Fruit fly (Drosophila melanogaster): Measurements from ENCODE around the gene okr.

The okr gene

DNA sequence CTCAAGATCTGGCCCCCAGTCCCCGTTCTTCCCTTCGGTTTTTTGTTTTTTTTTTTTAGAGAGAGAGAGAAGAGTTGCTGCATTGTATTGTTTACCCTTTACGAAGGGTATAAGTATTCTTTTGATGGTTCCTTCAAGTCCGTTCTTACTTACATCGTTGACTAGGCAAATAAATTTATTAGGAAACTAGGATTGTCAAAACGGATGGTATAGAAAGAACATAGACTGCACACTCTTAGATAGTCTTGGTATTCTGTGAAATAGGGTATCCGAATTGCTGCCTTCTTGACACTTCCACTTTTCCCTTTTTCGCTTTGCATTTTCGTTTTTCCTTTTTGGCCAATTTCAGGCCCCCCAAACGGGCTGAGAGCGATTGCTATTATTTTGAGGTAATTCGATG is 18.9 kb upstream of the okr start (continued):
- peak; percentile 86 for TF ChIP-seq CG3919 (GFP tag; optimal IDR thresholded peaks at IDR 0.05)
- peak; percentile 62 for TF ChIP-seq Blimp-1 (GFP tag; optimal IDR thresholded peaks at IDR 0.05)
- peak; percentile 65 for TF ChIP-seq CG8319 (GFP tag; optimal IDR thresholded peaks at IDR 0.05)
- TF ChIP-seq CG15336 (GFP tag; IDR thresholded peaks at IDR 0.05): peak; percentile 57; the same call in 1 of the 2 replicates
- peak; percentile 77 for TF ChIP-seq OdsH (GFP tag; optimal IDR thresholded peaks at IDR 0.05)
- TF ChIP-seq Gug (GFP tag; IDR thresholded peaks at IDR 0.05): no peak
- peak; percentile 88 for TF ChIP-seq Met (GFP tag; optimal IDR thresholded peaks at IDR 0.05)
- TF ChIP-seq net (GFP tag; optimal IDR thresholded peaks at IDR 0.05): peak; percentile 74
- TF ChIP-seq spab (GFP tag; optimal IDR thresholded peaks at IDR 0.05): peak; percentile 61
- peak; percentile 90 for TF ChIP-seq esn (GFP tag; optimal IDR thresholded peaks at IDR 0.05)
- TF ChIP-seq achi (GFP tag; optimal IDR thresholded peaks at IDR 0.05): peak; percentile 78
- peak; percentile 86 for TF ChIP-seq pdm3 (GFP tag; optimal IDR thresholded peaks at IDR 0.05)
- TF ChIP-seq CG9139 (GFP tag; optimal IDR thresholded peaks at IDR 0.05): peak; percentile 17
- TF ChIP-seq Hr38 (GFP tag; optimal IDR thresholded peaks at IDR 0.05): no peak
- TF ChIP-seq CG6792 (GFP tag; optimal IDR thresholded peaks at IDR 0.05): peak; percentile 82

DNA sequence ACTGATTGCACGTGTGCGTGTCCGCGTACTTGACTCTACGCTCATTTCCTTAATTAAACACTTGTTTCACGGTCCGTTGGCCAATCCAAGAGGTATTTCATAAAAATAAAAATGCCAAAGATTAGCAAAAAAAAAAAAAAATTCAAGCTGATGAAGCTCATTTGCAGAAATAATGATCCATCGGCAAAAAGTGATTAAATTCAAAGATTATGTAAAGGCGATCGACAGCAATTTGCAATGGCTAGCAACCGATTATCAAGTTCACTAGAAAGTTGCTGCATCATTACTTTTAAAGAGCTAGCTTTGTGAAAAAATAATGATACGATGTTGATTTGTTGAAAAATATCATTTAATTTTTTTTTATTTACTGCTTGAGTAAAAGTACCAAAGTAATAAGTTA is 16.9 kb upstream of the okr start:
- TF ChIP-seq fkh (GFP tag; optimal IDR thresholded peaks at IDR 0.05): no peak
- no peak for TF ChIP-seq Met (GFP tag; optimal IDR thresholded peaks at IDR 0.05)
- no peak for TF ChIP-seq Blimp-1 (GFP tag; optimal IDR thresholded peaks at IDR 0.05)
- TF ChIP-seq Eip78C (GFP tag): no peak

DNA sequence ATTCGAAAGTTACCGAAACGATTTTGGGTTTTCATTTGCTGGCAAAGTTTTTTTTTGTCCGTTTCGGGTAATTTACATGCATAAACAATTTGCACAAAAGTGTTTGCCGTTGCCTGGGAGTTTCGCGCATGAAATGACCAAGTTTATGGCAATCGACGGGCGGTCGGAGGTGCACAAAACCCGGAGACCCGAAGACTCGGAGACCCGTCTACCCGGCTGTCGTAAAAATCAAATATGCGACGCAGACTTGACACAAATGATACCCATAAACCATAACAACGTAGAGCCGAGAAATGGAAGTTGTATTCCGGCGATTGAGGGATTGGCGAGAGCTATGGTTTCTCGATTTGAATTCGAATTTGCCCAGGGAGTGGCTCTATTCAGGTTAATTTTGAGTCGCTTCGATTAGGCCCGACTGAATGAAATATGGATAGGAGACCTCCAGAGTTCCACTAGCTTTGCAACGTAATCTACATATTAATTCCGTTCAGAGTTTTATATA is 14.4 kb upstream of the okr start:
- TF ChIP-seq fkh (GFP tag; optimal IDR thresholded peaks at IDR 0.05): no peak
- TF ChIP-seq CG7368 (GFP tag; optimal IDR thresholded peaks at IDR 0.05): no peak
- TF ChIP-seq Lpt (GFP tag; optimal IDR thresholded peaks at IDR 0.05): no peak
- no peak for TF ChIP-seq Eip75B (GFP tag; optimal IDR thresholded peaks at IDR 0.05)
- no peak for TF ChIP-seq Sox15 (GFP tag; optimal IDR thresholded peaks at IDR 0.05)
- no peak for TF ChIP-seq CG16779 (tag; optimal IDR thresholded peaks at IDR 0.05)
- no peak for TF ChIP-seq Ets96B (tag; optimal IDR thresholded peaks at IDR 0.05)
- no peak for TF ChIP-seq CG11762 (GFP tag; optimal IDR thresholded peaks at IDR 0.05; ENCODE audit: insufficient read depth)
- TF ChIP-seq CG1621 (tag; optimal IDR thresholded peaks at IDR 0.05): no peak

DNA sequence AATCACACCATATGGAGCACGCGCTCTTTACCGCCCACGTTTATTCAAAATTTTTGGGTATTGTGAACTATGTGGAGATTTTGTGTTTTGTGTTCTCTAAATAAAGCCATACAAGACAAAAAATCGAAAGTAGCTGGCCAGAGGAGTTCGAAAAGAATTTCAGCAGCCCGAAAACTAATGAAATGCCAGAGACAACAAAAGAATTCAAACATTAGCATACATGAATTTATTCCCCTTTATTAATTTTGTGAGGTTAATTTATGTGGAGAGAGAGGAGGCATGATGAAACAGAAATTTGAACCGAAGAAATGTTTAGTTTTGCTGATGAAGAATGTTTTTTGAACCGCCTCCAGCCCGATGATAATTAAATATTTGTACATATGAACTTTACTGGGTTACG is 13.6 kb upstream of the okr start:
- TF ChIP-seq topi (GFP tag; optimal IDR thresholded peaks at IDR 0.05) (no peak), Sox15 (GFP tag; optimal IDR thresholded peaks at IDR 0.05) (no peak), vri (GFP tag; optimal IDR thresholded peaks at IDR 0.05) (no peak), CG34406 (GFP tag; optimal IDR thresholded peaks at IDR 0.05) (no peak), CG1621 (tag; optimal IDR thresholded peaks at IDR 0.05) (no peak), fkh (GFP tag; optimal IDR thresholded peaks at IDR 0.05) (no peak), CG11902 (GFP tag; optimal IDR thresholded peaks at IDR 0.05) (no peak), Met (GFP tag; optimal IDR thresholded peaks at IDR 0.05) (no peak), CG15336 (GFP tag; IDR thresholded peaks at IDR 0.05) (no peak), Smox (GFP tag; optimal IDR thresholded peaks at IDR 0.05) (no peak), esn (GFP tag; optimal IDR thresholded peaks at IDR 0.05) (no peak), CG11762 (GFP tag; optimal IDR thresholded peaks at IDR 0.05; ENCODE audit: insufficient read depth) (no peak), CG7368 (GFP tag; optimal IDR thresholded peaks at IDR 0.05) (no peak), Eip75B (GFP tag; optimal IDR thresholded peaks at IDR 0.05) (no peak), pdm3 (GFP tag; optimal IDR thresholded peaks at IDR 0.05) (no peak), dsx (GFP tag; optimal IDR thresholded peaks at IDR 0.05; ENCODE audit: poor library complexity, severe bottlenecking) (no peak), Ets96B (tag; optimal IDR thresholded peaks at IDR 0.05) (no peak), Hr4 (GFP tag; optimal IDR thresholded peaks at IDR 0.05) (no peak)

DNA sequence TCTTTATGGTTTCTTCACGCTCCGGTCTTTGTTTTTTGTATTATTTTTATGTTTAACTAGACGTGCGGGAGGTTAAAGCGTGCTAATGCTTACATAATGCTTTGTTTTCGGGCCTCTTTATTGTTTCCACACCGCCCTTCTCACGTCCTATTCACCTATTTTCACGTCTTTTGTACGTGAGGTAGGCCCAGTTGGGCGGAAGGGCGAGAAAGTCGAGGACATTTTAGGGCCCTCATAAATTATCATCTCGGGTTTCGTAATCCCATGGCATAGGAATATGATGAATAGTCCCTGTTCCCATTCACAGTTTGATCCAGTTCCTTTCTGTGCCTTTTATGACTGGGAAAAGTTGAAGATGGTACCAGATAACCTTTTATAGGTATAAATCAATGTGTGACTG is 12.9 kb upstream of the okr start:
- TF ChIP-seq CG8319 (GFP tag; optimal IDR thresholded peaks at IDR 0.05) (no peak), CG9139 (GFP tag; optimal IDR thresholded peaks at IDR 0.05) (no peak), net (GFP tag; optimal IDR thresholded peaks at IDR 0.05) (no peak), Sox14 (GFP tag; optimal IDR thresholded peaks at IDR 0.05) (no peak), Eip93F (GFP tag; optimal IDR thresholded peaks at IDR 0.05) (no peak), Blimp-1 (GFP tag; optimal IDR thresholded peaks at IDR 0.05) (no peak), fkh (GFP tag; optimal IDR thresholded peaks at IDR 0.05) (no peak), CG6808 (GFP tag; optimal IDR thresholded peaks at IDR 0.05) (no peak), CG11294 (GFP tag; IDR thresholded peaks at IDR 0.05) (no peak), ss (GFP tag; optimal IDR thresholded peaks at IDR 0.05) (no peak), CG6163 (GFP tag; IDR thresholded peaks at IDR 0.05) (no peak), svp (GFP tag) (no peak), salr (GFP tag; optimal IDR thresholded peaks at IDR 0.05) (no peak), CG7368 (GFP tag; optimal IDR thresholded peaks at IDR 0.05) (no peak), CG1621 (tag; optimal IDR thresholded peaks at IDR 0.05) (no peak), fd85E (GFP tag; optimal IDR thresholded peaks at IDR 0.05) (no peak), CG32006 (GFP tag; optimal IDR thresholded peaks at IDR 0.05) (no peak), CG6854 (GFP tag; optimal IDR thresholded peaks at IDR 0.05) (no peak)
